Worm (Caenorhabditis elegans) whole organism, L4 larva: ENCODE measurements around the gene syd-1.
A peak's percentile ranks its signal among the peaks of the same experiment; 100 is the strongest.

Experiments
- D1046.2 ChIP-seq: fragments of 200-800 bp; sonication (Bioruptor generic); IDR thresholded peaks from 2 replicates; pipeline ENCODE4 v1.3.6; 2022; ENCODE audit warnings: missing genetic modification characterization, missing compliant biosample characterization
- F26F4.8 ChIP-seq: fragments of 200-800 bp; sonication (Bioruptor generic); conservative IDR thresholded peaks from 2 replicates; pipeline ENCODE4 v1.3.6; 2022; ENCODE audit warnings: missing genetic modification characterization, missing compliant biosample characterization
- F44E2.7 ChIP-seq: fragments of 200-800 bp; sonication (Bioruptor generic); IDR thresholded peaks from 2 replicates; pipeline ENCODE4 v2.1.2; 2022; ENCODE audit warnings: missing genetic modification characterization, missing compliant biosample characterization
- T26A8.4 ChIP-seq: fragments of 200-800 bp; sonication (Bioruptor generic); IDR thresholded peaks from 2 replicates; pipeline ENCODE4 v1.3.6; 2022; ENCODE audit warnings: missing genetic modification characterization, missing compliant biosample characterization
- ZK337.2 ChIP-seq: fragments of 200-800 bp; sonication (Bioruptor generic); IDR thresholded peaks from 2 replicates; pipeline ENCODE4 v1.3.6; 2022; ENCODE audit warnings: missing genetic modification reagents, missing genetic modification characterization, missing compliant biosample characterization
- aha-1 ChIP-seq: fragments of 150-350 bp; peaks from one replicate; lab custom pipeline; 2014; ENCODE audit warnings: missing biosample characterization, missing genetic modification characterization
- aly-2 ChIP-seq: sonication (generic microtip); optimal IDR thresholded peaks from 2 replicates; lab custom pipeline; 2018; ENCODE audit warnings: missing biosample characterization, missing genetic modification characterization
- ama-1 ChIP-seq: fragments of 150-350 bp; optimal IDR thresholded peaks from 2 replicates; lab custom pipeline; 2014; ENCODE audit warnings: inconsistent platforms, mixed read lengths
- attf-4 ChIP-seq: sonication (generic microtip); optimal IDR thresholded peaks from 3 replicates; lab custom pipeline; 2017; ENCODE audit warnings: missing biosample characterization, missing genetic modification characterization
- ceh-82 ChIP-seq: sonication (generic microtip); optimal IDR thresholded peaks from 2 replicates; lab custom pipeline; 2017; ENCODE audit warnings: missing biosample characterization, missing genetic modification characterization
- ces-1 ChIP-seq: fragments of 150-350 bp; sonication (generic microtip); optimal IDR thresholded peaks from 4 replicates; lab custom pipeline; 2014; ENCODE audit warnings: missing biosample characterization, missing genetic modification reagents, missing genetic modification characterization
- ctbp-1 ChIP-seq: fragments of 200-800 bp; sonication (Bioruptor generic); IDR thresholded peaks from 2 replicates; pipeline ENCODE4 v1.3.6; 2022; ENCODE audit warnings: missing genetic modification reagents, missing genetic modification characterization, missing compliant biosample characterization
- daf-16 ChIP-seq, 3 experiments: sonication (generic microtip); optimal IDR thresholded peaks; 2 replicates each; lab custom pipeline; 2016 to 2017; ENCODE audit warnings: missing genetic modification characterization in 3 of 3, missing genetic modification reagents in 3 of 3, mild to moderate bottlenecking in 2 of 3, missing compliant biosample characterization in 2 of 3, missing biosample characterization in 1 of 3, moderate library complexity in 1 of 3
- dmd-6 ChIP-seq: fragments of 200-800 bp; sonication (Bioruptor generic); IDR thresholded peaks from 2 replicates; pipeline ENCODE4 v1.3.6; 2022; ENCODE audit warnings: missing genetic modification reagents, missing genetic modification characterization, missing compliant biosample characterization
- egl-43 ChIP-seq: fragments of 200-800 bp; sonication (Bioruptor generic); IDR thresholded peaks from 2 replicates; pipeline ENCODE4 v1.3.6; 2022; ENCODE audit warnings: missing genetic modification reagents, missing genetic modification characterization, missing compliant biosample characterization
- fkh-10 ChIP-seq: fragments of 150-350 bp; optimal IDR thresholded peaks from 2 replicates; lab custom pipeline; 2014; ENCODE audit warnings: missing biosample characterization, missing genetic modification reagents, missing genetic modification characterization
- hlh-11 ChIP-seq: fragments of 200-800 bp; sonication (Bioruptor generic); optimal IDR thresholded peaks from 2 replicates; lab custom pipeline; 2018; ENCODE audit warnings: mild to moderate bottlenecking, missing genetic modification characterization, missing compliant biosample characterization
- hlh-30 ChIP-seq: sonication (generic microtip); optimal IDR thresholded peaks from 2 replicates; lab custom pipeline; 2017; ENCODE audit warnings: antibody characterized with exemption, mild to moderate bottlenecking, missing genetic modification characterization, missing compliant biosample characterization; ENCODE audit not compliant: insufficient read depth
- lin-29 ChIP-seq: fragments of 200-800 bp; sonication (Bioruptor generic); IDR thresholded peaks from 2 replicates; pipeline ENCODE4 v1.3.6; 2022; ENCODE audit warnings: missing genetic modification reagents, missing genetic modification characterization, missing compliant biosample characterization
- lin-38 ChIP-seq: fragments of 200-800 bp; sonication (Bioruptor generic); IDR thresholded peaks from 2 replicates; pipeline ENCODE4 v1.3.6; 2022; ENCODE audit warnings: missing genetic modification reagents, missing genetic modification characterization, missing compliant biosample characterization
- lsy-2 ChIP-seq, 2 experiments: fragments of 150-350 bp in 1 of 2; sonication (generic microtip) in 1 of 2; optimal IDR thresholded peaks; 2 replicates each; lab custom pipeline; 2014 to 2017; ENCODE audit warnings: missing biosample characterization in 2 of 2, missing genetic modification characterization in 2 of 2
- mdt-29 ChIP-seq: fragments of 200-800 bp; sonication (Bioruptor generic); IDR thresholded peaks from 2 replicates; pipeline ENCODE4 v1.3.6; 2022; ENCODE audit warnings: missing genetic modification reagents, missing genetic modification characterization, missing compliant biosample characterization
- mxl-3 ChIP-seq: fragments of 200-800 bp; sonication (Bioruptor generic); optimal IDR thresholded peaks from 2 replicates; lab custom pipeline; 2018; ENCODE audit warnings: mild to moderate bottlenecking, missing genetic modification characterization, missing compliant biosample characterization
- nhr-237 ChIP-seq: sonication (generic microtip); optimal IDR thresholded peaks from 2 replicates; lab custom pipeline; 2017; ENCODE audit warnings: missing biosample characterization, missing genetic modification characterization
- nhr-28 ChIP-seq: fragments of 150-350 bp; optimal IDR thresholded peaks from 2 replicates; lab custom pipeline; 2014; ENCODE audit warnings: missing biosample characterization, missing genetic modification characterization
- nhr-48 ChIP-seq: sonication (generic microtip); optimal IDR thresholded peaks from 2 replicates; lab custom pipeline; 2016; ENCODE audit warnings: mild to moderate bottlenecking, missing genetic modification characterization, missing compliant biosample characterization
- php-3 ChIP-seq: fragments of 200-800 bp; sonication (Bioruptor generic); IDR thresholded peaks from 2 replicates; pipeline ENCODE4 v1.3.6; 2022; ENCODE audit warnings: missing genetic modification reagents, missing genetic modification characterization, missing compliant biosample characterization
- pqm-1 ChIP-seq: sonication (generic microtip); optimal IDR thresholded peaks from 2 replicates; lab custom pipeline; 2017; ENCODE audit warnings: missing biosample characterization, missing genetic modification characterization
- set-16 ChIP-seq: fragments of 200-800 bp; sonication (Bioruptor generic); IDR thresholded peaks from 2 replicates; pipeline ENCODE4 v1.3.6; 2022; ENCODE audit warnings: missing genetic modification reagents, missing genetic modification characterization, missing compliant biosample characterization
- skn-1 ChIP-seq: fragments of 150-350 bp; optimal IDR thresholded peaks from 2 replicates; lab custom pipeline; 2014; ENCODE audit warnings: missing biosample characterization, missing genetic modification characterization
- tag-97 ChIP-seq: fragments of 200-800 bp; sonication (Bioruptor generic); IDR thresholded peaks from 2 replicates; pipeline ENCODE4 v1.3.6; 2022; ENCODE audit warnings: missing genetic modification characterization, missing compliant biosample characterization
- tra-1 ChIP-seq: fragments of 200-800 bp; sonication (Bioruptor generic); IDR thresholded peaks from 2 replicates; pipeline ENCODE4 v1.3.6; 2022; ENCODE audit warnings: missing genetic modification reagents, missing genetic modification characterization, missing compliant biosample characterization
- unc-62 ChIP-seq, 3 experiments: fragments of 150-350 bp in 1 of 3; sonication (generic microtip); optimal IDR thresholded peaks in 2 of 3; peaks in 1 of 3; 1 replicate in 1 of 3; 2 replicates in 2 of 3; lab custom pipeline; 2014 to 2017; ENCODE audit warnings: missing biosample characterization in 3 of 3, missing genetic modification characterization in 3 of 3, missing genetic modification reagents in 3 of 3, missing genotype in 1 of 3
- zag-1 ChIP-seq: fragments of 150-350 bp; optimal IDR thresholded peaks from 2 replicates; lab custom pipeline; 2014; ENCODE audit warnings: missing biosample characterization, missing genetic modification characterization

syd-1 gene

ce11 chrII:7639036-7639435 lies 44.3 kb upstream of the syd-1 start:
- TF ChIP-seq daf-16 (GFP tag; optimal IDR thresholded peaks at IDR 0.05; lab: Kevin White, UChicago) (no peak), daf-16 (tag; optimal IDR thresholded peaks at IDR 0.05; lab: Kevin White, UChicago) (peak; percentile 37), nhr-28 (tag; lab: Kevin White, UChicago) (peak; percentile 10), hlh-30 (tag; lab: Kevin White, UChicago) (peak; percentile 13), aha-1 (peak; percentile 58), aly-2 (tag; lab: Kevin White, UChicago) (no peak), mdt-29 (0 out of 2 replicates have a peak, but pooled peaks have one; percentile 18), mxl-3 (GFP tag; lab: Kevin White, UChicago) (peak; percentile 50), nhr-48 (no peak), tra-1 (GFP tag; lab: Robert Waterston, UW) (0 out of 2 replicates have a peak, but pooled peaks have one; percentile 7), zag-1 (tag; lab: Kevin White, UChicago) (no peak), D1046.2 (GFP tag; lab: Robert Waterston, UW) (0 out of 2 replicates have a peak, but pooled peaks have one; percentile 34), pqm-1 (tag; lab: Kevin White, UChicago) (peak; percentile 65), tag-97 (GFP tag; lab: Robert Waterston, UW) (no peak), ZK337.2 (GFP tag; lab: Robert Waterston, UW) (no peak), lsy-2 (tag; optimal IDR thresholded peaks at IDR 0.05; lab: Kevin White, UChicago) (no peak), dmd-6 (GFP tag; lab: Robert Waterston, UW) (peak; percentile 85), ces-1 (no peak), lin-38 (GFP tag; lab: Robert Waterston, UW) (no peak), hlh-11 (tag; lab: Kevin White, UChicago) (peak; percentile 74)
- TF ChIP-seq, all 104 proteins: peak for 11

- TF ChIP-seq ctbp-1 (GFP tag; lab: Robert Waterston, UW): no peak
- TF ChIP-seq aha-1: peak; percentile 64
Measured at ce11 chrII:7636941-7637340, 42.2 kb upstream of the syd-1 start.

- TF ChIP-seq ama-1 (lab: Kevin White, UChicago) (no peak), nhr-237 (tag; lab: Kevin White, UChicago) (no peak), T26A8.4 (no peak), tra-1 (GFP tag; lab: Robert Waterston, UW) (no peak), set-16 (GFP tag; lab: Robert Waterston, UW) (peak; percentile 57), F26F4.8 (GFP tag; lab: Robert Waterston, UW) (0 out of 2 replicates have a peak, but pooled peaks have one; percentile 20), unc-62 (GFP tag; optimal IDR thresholded peaks at IDR 0.05 in 1 of 2; lab: Kevin White, UChicago) (no peak), unc-62 (tag; optimal IDR thresholded peaks at IDR 0.05; lab: Kevin White, UChicago) (no peak), attf-4 (tag; lab: Kevin White, UChicago) (no peak), php-3 (GFP tag; lab: Robert Waterston, UW) (0 out of 2 replicates have a peak, but pooled peaks have one; percentile 13), daf-16 (GFP tag; optimal IDR thresholded peaks at IDR 0.05; lab: Kevin White, UChicago) (no peak), daf-16 (tag; optimal IDR thresholded peaks at IDR 0.05; lab: Kevin White, UChicago) (no peak), aha-1 (peak; percentile 11), lin-29 (GFP tag; lab: Robert Waterston, UW) (no peak), hlh-30 (tag; lab: Kevin White, UChicago) (peak; percentile 43), F44E2.7 (0 out of 2 replicates have a peak, but pooled peaks have one; percentile 76), ceh-82 (tag; lab: Kevin White, UChicago) (no peak)
Measured at ce11 chrII:7635296-7635695, 40.6 kb upstream of the syd-1 start.

- TF ChIP-seq egl-43 (GFP tag; lab: Robert Waterston, UW) (no peak), fkh-10 (peak; percentile 79), lsy-2 (tag; optimal IDR thresholded peaks at IDR 0.05; lab: Kevin White, UChicago) (peak in 1 of 2 experiments; percentile 62), skn-1 (tag; lab: Kevin White, UChicago) (no peak)
Measured at ce11 chrII:7631677-7632210, 37.0 kb upstream of the syd-1 start.
